Worm (Caenorhabditis elegans) whole organism, early embryonic: Measurements from ENCODE around the gene B0310.2.

Experiments
- B0310.2 ChIP-seq: sonication (generic microtip); optimal IDR thresholded peaks from 2 replicates; lab custom pipeline; 2016; ENCODE audit warnings: mild to moderate bottlenecking, missing genetic modification characterization, missing compliant biosample characterization
- F13C5.2 ChIP-seq: sonication (generic microtip); optimal IDR thresholded peaks from 2 replicates; lab custom pipeline; 2017; ENCODE audit warnings: mild to moderate bottlenecking, missing genetic modification characterization, inconsistent platforms, missing compliant biosample characterization
- aly-1 ChIP-seq: sonication (generic microtip); optimal IDR thresholded peaks from 2 replicates; lab custom pipeline; 2016; ENCODE audit warnings: missing genetic modification characterization, missing compliant biosample characterization
- ama-1 ChIP-seq: fragments of 150-350 bp; optimal IDR thresholded peaks from 2 replicates; lab custom pipeline; 2014
- ceh-13 ChIP-seq: fragments of 200-800 bp; sonication (Bioruptor generic); optimal IDR thresholded peaks from 2 replicates; lab custom pipeline; 2018; ENCODE audit warnings: mild to moderate bottlenecking, missing genetic modification characterization, missing compliant biosample characterization
- ceh-36 ChIP-seq: sonication (generic microtip); optimal IDR thresholded peaks from 2 replicates; lab custom pipeline; 2016; ENCODE audit warnings: missing genetic modification characterization, inconsistent platforms, missing compliant biosample characterization
- ets-7 ChIP-seq: sonication (generic microtip); optimal IDR thresholded peaks from 2 replicates; lab custom pipeline; 2016; ENCODE audit warnings: missing genotype, missing genetic modification characterization, missing compliant biosample characterization
- flt-1 ChIP-seq: fragments of 200-800 bp; sonication (Bioruptor generic); IDR thresholded peaks from 2 replicates; pipeline ENCODE4 v1.3.6; 2022; ENCODE audit warnings: missing genetic modification characterization, missing compliant biosample characterization
- hmbx-1 ChIP-seq: sonication (generic microtip); optimal IDR thresholded peaks from 2 replicates; lab custom pipeline; 2016; ENCODE audit warnings: mild to moderate bottlenecking, missing genetic modification characterization, missing compliant biosample characterization
- hmg-4 ChIP-seq: fragments of 200-800 bp; sonication (Bioruptor generic); optimal IDR thresholded peaks from 2 replicates; lab custom pipeline; 2018; ENCODE audit warnings: mild to moderate bottlenecking, missing genetic modification characterization, missing compliant biosample characterization
- hnd-1 ChIP-seq: sonication (generic microtip); optimal IDR thresholded peaks from 2 replicates; lab custom pipeline; 2016; ENCODE audit warnings: missing genetic modification characterization, missing compliant biosample characterization
- pes-1 ChIP-seq: fragments of 200-800 bp; sonication (Bioruptor generic); IDR thresholded peaks from 2 replicates; pipeline ENCODE4 v1.3.6; 2022; ENCODE audit warnings: missing genetic modification reagents, missing genetic modification characterization, missing compliant biosample characterization
- scrt-1 ChIP-seq: fragments of 200-800 bp; sonication (Bioruptor generic); IDR thresholded peaks from 2 replicates; pipeline ENCODE4 v1.3.6; 2022; ENCODE audit warnings: missing genetic modification characterization, missing compliant biosample characterization
- sea-1 ChIP-seq: fragments of 200-800 bp; sonication (Bioruptor generic); conservative IDR thresholded peaks from 2 replicates; pipeline ENCODE4 v1.3.6; 2022; ENCODE audit warnings: missing genetic modification characterization, missing compliant biosample characterization
- tbx-11 ChIP-seq: fragments of 200-800 bp; sonication (Bioruptor generic); IDR thresholded peaks from 2 replicates; pipeline ENCODE4 v1.3.6; 2022; ENCODE audit warnings: missing genetic modification characterization, missing compliant biosample characterization
- tbx-37 ChIP-seq: fragments of 200-800 bp; sonication (Bioruptor generic); conservative IDR thresholded peaks from 2 replicates; pipeline ENCODE4 v1.3.6; 2022; ENCODE audit warnings: missing genetic modification reagents, missing genetic modification characterization, missing compliant biosample characterization
- tra-4 ChIP-seq: sonication (generic microtip); optimal IDR thresholded peaks from 2 replicates; lab custom pipeline; 2017; ENCODE audit warnings: missing genetic modification characterization, missing compliant biosample characterization

The B0310.2 gene

DNA sequence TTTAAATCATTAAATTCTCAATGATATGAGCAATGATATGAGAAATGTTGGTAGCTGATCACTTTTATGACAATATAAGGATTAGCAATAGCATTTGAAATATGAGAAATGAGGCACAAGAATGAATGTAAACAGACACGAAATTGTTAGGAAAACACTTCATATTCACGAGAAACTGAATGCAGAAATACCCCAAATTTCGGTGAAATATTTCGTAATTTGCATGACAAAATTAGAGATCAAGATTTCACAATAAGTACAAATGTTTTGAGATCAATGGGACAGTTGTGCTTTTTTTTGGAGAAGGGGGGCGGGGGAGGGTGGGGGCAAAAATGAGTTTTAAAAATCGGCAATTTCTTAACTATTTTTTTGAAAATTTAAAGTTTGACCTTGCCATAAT is 29.6 kb upstream of the B0310.2 start:
- TF ChIP-seq sea-1 (no peak), scrt-1 (GFP tag; lab: Robert Waterston, UW) (no peak), hmbx-1 (tag; lab: Kevin White, UChicago) (no peak), pes-1 (GFP tag; lab: Robert Waterston, UW) (no peak), B0310.2 (tag; lab: Kevin White, UChicago) (no peak), tbx-11 (no peak), ceh-36 (tag; lab: Kevin White, UChicago) (no peak), tra-4 (no peak), ceh-13 (GFP tag; lab: Kevin White, UChicago) (no peak), ama-1 (lab: Kevin White, UChicago) (no peak), flt-1 (no peak)

DNA sequence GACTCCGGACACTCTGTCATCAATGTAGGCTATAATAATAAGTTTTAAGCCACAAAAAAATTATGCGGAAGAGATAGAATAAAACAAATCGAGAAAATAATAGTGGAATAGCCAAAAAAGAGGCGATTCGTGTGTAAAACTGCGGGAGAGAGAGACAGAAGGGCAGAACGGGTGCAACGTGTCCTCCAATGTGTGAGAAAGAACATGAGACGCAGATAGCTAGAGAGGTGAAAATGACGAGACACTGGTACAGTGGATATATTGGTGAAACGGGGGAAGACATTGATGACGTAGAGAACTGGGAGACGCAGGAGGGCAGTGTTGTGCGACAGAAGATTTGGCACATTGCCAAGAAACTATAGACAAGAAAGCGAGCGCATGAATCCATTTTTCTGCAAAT is 29.0 kb upstream of the B0310.2 start, which contains the start of gene F28C10.3:
Gene F28C10.3 (minus strand): TSS at position 101 of the 400 bp plus-strand sequence.
- no peak for TF ChIP-seq aly-1
- no peak for TF ChIP-seq ceh-13 (GFP tag; lab: Kevin White, UChicago)
- TF ChIP-seq F13C5.2, result peak; percentile 61
- peak; percentile 34 for TF ChIP-seq hmg-4 (GFP tag; lab: Kevin White, UChicago)
- no peak for TF ChIP-seq hmbx-1 (tag; lab: Kevin White, UChicago)
- no peak for TF ChIP-seq tbx-37 (GFP tag; lab: Robert Waterston, UW)
- no peak for TF ChIP-seq B0310.2 (tag; lab: Kevin White, UChicago)
- no peak for TF ChIP-seq ceh-36 (tag; lab: Kevin White, UChicago)
- TF ChIP-seq ets-7 (tag; lab: Kevin White, UChicago), result no peak

DNA sequence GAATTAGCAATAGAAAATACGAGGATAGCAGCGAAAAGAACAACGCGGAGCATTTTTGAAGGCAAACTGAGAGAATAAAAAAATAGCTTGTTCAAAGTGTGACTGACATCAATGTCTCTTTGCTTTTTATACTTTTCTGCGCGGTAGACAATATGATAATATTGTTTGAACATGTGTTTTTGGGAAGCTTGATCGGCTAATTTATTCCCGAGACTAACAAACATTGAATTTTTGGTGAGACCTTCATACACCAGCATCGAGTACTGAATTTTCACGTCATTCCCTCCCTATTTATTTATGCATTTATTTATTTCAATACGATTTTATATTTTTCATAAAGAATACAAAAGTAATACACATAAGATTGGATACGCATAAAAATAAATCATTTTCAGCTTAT is 24.2 kb upstream of the B0310.2 start, which contains the start of gene B0310.6:
Gene B0310.6 (minus strand): TSS at position 101 of the 400 bp plus-strand sequence.
- no peak for TF ChIP-seq F13C5.2
- TF ChIP-seq ceh-13 (GFP tag; lab: Kevin White, UChicago), result no peak
- TF ChIP-seq hnd-1, result no peak
- no peak for TF ChIP-seq tbx-37 (GFP tag; lab: Robert Waterston, UW)
- TF ChIP-seq ama-1 (lab: Kevin White, UChicago), result no peak
- no peak for TF ChIP-seq ets-7 (tag; lab: Kevin White, UChicago)
- TF ChIP-seq scrt-1 (GFP tag; lab: Robert Waterston, UW), result no peak
- TF ChIP-seq ceh-36 (tag; lab: Kevin White, UChicago), result no peak
- TF ChIP-seq tra-4, result no peak
- TF ChIP-seq B0310.2 (tag; lab: Kevin White, UChicago), result no peak
- TF ChIP-seq aly-1, result no peak
- no peak for TF ChIP-seq hmbx-1 (tag; lab: Kevin White, UChicago)
- TF ChIP-seq flt-1, result no peak
- TF ChIP-seq tbx-11, result no peak
- no peak for TF ChIP-seq hmg-4 (GFP tag; lab: Kevin White, UChicago)
- no peak for TF ChIP-seq sea-1
- no peak for TF ChIP-seq pes-1 (GFP tag; lab: Robert Waterston, UW)

DNA sequence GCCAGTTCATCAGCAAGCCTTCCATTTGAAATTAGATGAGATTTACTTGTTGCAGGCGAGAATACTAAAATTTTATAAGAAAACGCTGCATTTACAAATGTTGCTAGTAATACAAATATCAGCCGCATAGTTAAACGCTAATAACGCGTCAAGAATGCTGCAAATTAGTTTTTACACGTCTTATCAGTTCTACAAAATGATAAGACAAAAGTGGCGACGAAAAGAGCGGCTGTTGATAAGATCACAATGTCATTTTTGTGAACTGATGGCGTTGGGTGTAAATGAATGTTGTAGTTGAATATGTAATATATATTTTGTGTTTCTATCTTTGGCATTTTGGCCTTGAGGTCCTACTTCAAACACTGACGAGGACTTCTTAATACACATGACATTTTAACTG is 23.3 kb upstream of the B0310.2 start, which contains the start of gene ugt-46:
Gene ugt-46 (minus strand): TSS at position 279 of the 400 bp plus-strand sequence.
- TF ChIP-seq pes-1 (GFP tag; lab: Robert Waterston, UW) (no peak), ceh-13 (GFP tag; lab: Kevin White, UChicago) (no peak), flt-1 (no peak), tbx-37 (GFP tag; lab: Robert Waterston, UW) (no peak), tra-4 (no peak), tbx-11 (no peak), ets-7 (tag; lab: Kevin White, UChicago) (no peak), sea-1 (no peak), hnd-1 (no peak), B0310.2 (tag; lab: Kevin White, UChicago) (no peak), F13C5.2 (no peak), scrt-1 (GFP tag; lab: Robert Waterston, UW) (no peak), hmg-4 (GFP tag; lab: Kevin White, UChicago) (no peak), ama-1 (lab: Kevin White, UChicago) (no peak), aly-1 (no peak), ceh-36 (tag; lab: Kevin White, UChicago) (no peak), hmbx-1 (tag; lab: Kevin White, UChicago) (no peak)

DNA sequence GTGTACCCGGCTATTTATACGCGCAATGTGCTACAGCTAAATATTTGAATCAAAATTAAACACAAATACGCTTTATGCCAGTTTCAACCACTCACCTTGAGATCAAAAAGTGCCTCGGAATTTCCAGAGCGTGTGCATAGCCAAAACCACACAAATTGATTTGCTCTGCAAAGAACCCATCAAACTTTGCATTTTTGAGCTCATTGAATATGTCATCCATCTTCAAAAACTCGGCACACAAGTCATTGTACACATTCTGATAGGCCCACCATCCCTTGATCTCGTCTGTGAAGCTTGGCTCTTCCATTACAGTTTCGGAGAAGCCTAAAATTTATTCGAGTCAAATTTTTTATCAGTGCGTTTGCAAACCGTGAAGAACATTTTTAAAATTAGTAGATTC is 22.6 kb upstream of the B0310.2 start:
- no peak for TF ChIP-seq ama-1 (lab: Kevin White, UChicago)
- no peak for TF ChIP-seq aly-1
- TF ChIP-seq hmg-4 (GFP tag; lab: Kevin White, UChicago), result no peak
- TF ChIP-seq tbx-11, result no peak
- no peak for TF ChIP-seq hmbx-1 (tag; lab: Kevin White, UChicago)
- no peak for TF ChIP-seq ets-7 (tag; lab: Kevin White, UChicago)
- TF ChIP-seq pes-1 (GFP tag; lab: Robert Waterston, UW), result no peak
- no peak for TF ChIP-seq tra-4
- no peak for TF ChIP-seq ceh-36 (tag; lab: Kevin White, UChicago)

DNA sequence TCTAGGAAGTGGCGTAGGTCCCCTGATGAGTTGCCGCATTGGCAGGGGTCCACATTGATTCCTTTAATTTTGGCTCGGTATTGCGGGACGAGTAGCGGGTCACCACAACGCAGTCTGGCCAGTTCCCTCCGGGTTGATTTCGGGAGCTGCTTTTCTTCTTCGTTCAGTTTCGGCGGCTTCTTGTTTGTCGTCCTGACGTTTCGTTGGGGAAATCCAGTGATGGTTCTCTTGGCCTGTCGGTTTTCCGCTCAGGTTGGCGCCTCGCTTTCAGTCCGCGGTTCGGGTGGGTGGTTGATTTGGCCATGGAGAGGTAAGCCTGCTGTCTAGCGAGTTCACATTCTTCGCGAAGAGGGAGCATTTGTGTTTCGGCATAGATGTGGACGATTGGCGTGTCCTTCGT is 22.0 kb upstream of the B0310.2 start:
- TF ChIP-seq tra-4, result no peak
- TF ChIP-seq ceh-13 (GFP tag; lab: Kevin White, UChicago), result no peak
- TF ChIP-seq scrt-1 (GFP tag; lab: Robert Waterston, UW), result no peak
- TF ChIP-seq pes-1 (GFP tag; lab: Robert Waterston, UW), result no peak
- TF ChIP-seq hnd-1, result no peak
- TF ChIP-seq F13C5.2, result no peak
- no peak for TF ChIP-seq tbx-37 (GFP tag; lab: Robert Waterston, UW)
- TF ChIP-seq ceh-36 (tag; lab: Kevin White, UChicago), result no peak
- TF ChIP-seq ama-1 (lab: Kevin White, UChicago), result no peak
- no peak for TF ChIP-seq B0310.2 (tag; lab: Kevin White, UChicago)
- no peak for TF ChIP-seq flt-1
- no peak for TF ChIP-seq aly-1
- TF ChIP-seq hmg-4 (GFP tag; lab: Kevin White, UChicago), result no peak
- TF ChIP-seq tbx-11, result no peak
- TF ChIP-seq ets-7 (tag; lab: Kevin White, UChicago), result no peak

DNA sequence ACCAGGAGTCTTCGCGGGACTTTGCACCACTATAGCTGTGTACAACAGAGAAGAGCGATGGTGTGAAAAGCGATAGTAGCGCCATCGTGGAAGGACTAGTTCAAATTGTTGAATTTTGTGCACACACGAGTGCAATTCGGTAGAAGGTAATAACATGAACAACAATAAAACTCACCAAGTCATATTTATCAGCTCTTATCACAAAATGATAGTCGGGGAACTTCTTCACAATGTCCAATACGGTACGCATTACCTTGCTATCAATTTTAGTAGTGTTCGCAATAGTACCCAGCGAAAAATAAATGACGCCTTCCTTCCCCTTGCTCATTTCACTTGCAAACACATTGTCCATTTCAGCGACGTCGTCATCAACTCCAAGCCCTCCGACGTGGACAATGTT is 20.9 kb upstream of the B0310.2 start:
- TF ChIP-seq B0310.2 (tag; lab: Kevin White, UChicago), result no peak
- no peak for TF ChIP-seq hmg-4 (GFP tag; lab: Kevin White, UChicago)
- TF ChIP-seq tra-4, result no peak
- no peak for TF ChIP-seq F13C5.2
- TF ChIP-seq scrt-1 (GFP tag; lab: Robert Waterston, UW), result no peak
- no peak for TF ChIP-seq tbx-37 (GFP tag; lab: Robert Waterston, UW)
- TF ChIP-seq hmbx-1 (tag; lab: Kevin White, UChicago), result no peak
- TF ChIP-seq hnd-1, result no peak
- TF ChIP-seq ets-7 (tag; lab: Kevin White, UChicago), result no peak
- TF ChIP-seq ama-1 (lab: Kevin White, UChicago), result no peak
- no peak for TF ChIP-seq tbx-11
- TF ChIP-seq ceh-13 (GFP tag; lab: Kevin White, UChicago), result no peak
- no peak for TF ChIP-seq flt-1
- no peak for TF ChIP-seq ceh-36 (tag; lab: Kevin White, UChicago)
